Fruit fly (Drosophila melanogaster): ENCODE results near the gene CG10646.

DNA sequence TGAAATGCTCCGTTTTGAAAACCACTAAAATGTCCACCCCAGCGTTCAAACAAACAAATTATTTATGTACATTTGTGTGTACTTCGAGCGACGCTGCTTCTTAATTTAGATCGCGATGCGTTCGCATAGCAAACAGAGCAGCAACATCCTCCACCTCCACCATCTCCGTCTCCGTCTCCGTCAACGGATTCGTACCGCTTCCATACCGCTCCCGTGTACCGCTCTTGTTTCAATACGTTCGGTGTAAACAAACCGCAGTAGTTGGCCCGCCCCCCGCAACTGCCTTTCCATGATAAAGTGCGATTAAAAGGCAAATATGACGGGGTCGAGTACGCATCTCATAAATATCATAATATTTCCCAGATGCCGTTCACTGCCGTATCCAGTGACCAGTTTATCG is 21.4 kb downstream of the CG10646 start, which contains the start of gene CG33725:
- no peak for TF ChIP-seq Pif1A (GFP tag; optimal IDR thresholded peaks at IDR 0.05)
- TF ChIP-seq CG8159 (tag; optimal IDR thresholded peaks at IDR 0.05), result no peak
- TF ChIP-seq gl (tag; optimal IDR thresholded peaks at IDR 0.05), result no peak
- no peak for TF ChIP-seq CG32121 (GFP tag; IDR thresholded peaks at IDR 0.05)
- no peak for TF ChIP-seq fd96Ca (GFP tag; IDR thresholded peaks at IDR 0.05)
- no peak for TF ChIP-seq Snoo (tag; optimal IDR thresholded peaks at IDR 0.05)
- TF ChIP-seq CG14655 (GFP tag; optimal IDR thresholded peaks at IDR 0.05), result no peak
- no peak for TF ChIP-seq CG9948 (tag; optimal IDR thresholded peaks at IDR 0.05)
- no peak for TF ChIP-seq CG12605 (GFP tag; IDR thresholded peaks at IDR 0.05)

All from whole organism, pupa.